Worm (Caenorhabditis elegans) whole organism, young adult: ENCODE data around the gene ZC53.2.

Source experiments
- B0035.1 ChIP-seq: sonication (generic microtip); optimal IDR thresholded peaks from 2 replicates; lab custom pipeline; 2016; ENCODE audit warnings: missing genetic modification characterization, mild to moderate bottlenecking, missing compliant biosample characterization, missing genotype, missing genetic modification reagents
- B0261.1 ChIP-seq: sonication (generic microtip); optimal IDR thresholded peaks from 2 replicates; lab custom pipeline; 2016; ENCODE audit warnings: mild to moderate bottlenecking, missing genetic modification characterization, moderate library complexity, missing compliant biosample characterization
- C17E4.6 ChIP-seq: fragments of 200-800 bp; sonication (Bioruptor generic); IDR thresholded peaks from 2 replicates; pipeline ENCODE4 v1.3.6; 2022; ENCODE audit warnings: missing genetic modification reagents, missing genetic modification characterization, missing compliant biosample characterization
- F22D6.2 ChIP-seq: sonication (generic microtip); optimal IDR thresholded peaks from 2 replicates; lab custom pipeline; 2016; ENCODE audit warnings: mild to moderate bottlenecking, missing genetic modification characterization, missing compliant biosample characterization
- F23B12.7 ChIP-seq: sonication (generic microtip); optimal IDR thresholded peaks from 2 replicates; lab custom pipeline; 2017; ENCODE audit warnings: missing genetic modification characterization, mild to moderate bottlenecking, missing compliant biosample characterization, antibody characterized with exemption, moderate library complexity; ENCODE audit not compliant: insufficient read depth
- F39B2.1 ChIP-seq: fragments of 200-800 bp; sonication (Bioruptor generic); IDR thresholded peaks from 2 replicates; pipeline ENCODE4 v1.3.6; 2022; ENCODE audit warnings: missing genetic modification reagents, missing genetic modification characterization, missing compliant biosample characterization
- F52B5.7 ChIP-seq: sonication (generic microtip); optimal IDR thresholded peaks from 2 replicates; lab custom pipeline; 2016; ENCODE audit warnings: mild to moderate bottlenecking, missing genetic modification characterization, missing compliant biosample characterization
- F55B11.4 ChIP-seq: sonication (generic microtip); optimal IDR thresholded peaks from 2 replicates; lab custom pipeline; 2016; ENCODE audit warnings: missing compliant biosample characterization, missing genetic modification characterization, borderline replicate concordance; ENCODE audit not compliant: insufficient read depth
- K12H6.12 ChIP-seq: fragments of 200-800 bp; sonication (Bioruptor generic); optimal IDR thresholded peaks from 2 replicates; lab custom pipeline; 2018; ENCODE audit warnings: mild to moderate bottlenecking, missing genetic modification characterization, missing compliant biosample characterization
- Y53F4B.3 ChIP-seq: fragments of 200-800 bp; sonication (Bioruptor generic); IDR thresholded peaks from 2 replicates; pipeline ENCODE4 v1.3.6; 2022; ENCODE audit warnings: missing genetic modification reagents, missing genetic modification characterization, missing compliant biosample characterization
- Y56A3A.18 ChIP-seq: fragments of 200-800 bp; sonication (Bioruptor generic); IDR thresholded peaks from 2 replicates; pipeline ENCODE4 v1.3.6; 2022; ENCODE audit warnings: missing genetic modification reagents, missing genetic modification characterization, missing compliant biosample characterization
- Y67H2A.10 ChIP-seq: fragments of 200-800 bp; sonication (Bioruptor generic); conservative IDR thresholded peaks from 2 replicates; pipeline ENCODE4 v1.3.6; 2022; ENCODE audit warnings: missing genetic modification reagents, missing genetic modification characterization, missing compliant biosample characterization
- ama-1 ChIP-seq, 3 experiments: fragments of 150-350 bp in 1 of 3; sonication (generic microtip) in 2 of 3; optimal IDR thresholded peaks; 2 replicates each; lab custom pipeline; 2014 to 2018; ENCODE audit warnings: missing biosample characterization in 2 of 3, missing genetic modification characterization in 2 of 3, missing genetic modification reagents in 2 of 3
- atf-7 ChIP-seq: sonication (generic microtip); optimal IDR thresholded peaks from 2 replicates; lab custom pipeline; 2017; ENCODE audit warnings: mild to moderate bottlenecking, missing genetic modification characterization, missing compliant biosample characterization
- attf-5 ChIP-seq: fragments of 200-800 bp; sonication (Bioruptor generic); optimal IDR thresholded peaks from 2 replicates; lab custom pipeline; 2018; ENCODE audit warnings: mild to moderate bottlenecking, missing genetic modification characterization, missing compliant biosample characterization
- bed-1 ChIP-seq: fragments of 200-800 bp; sonication (Bioruptor generic); IDR thresholded peaks from 2 replicates; pipeline ENCODE4 v1.3.6; 2022; ENCODE audit warnings: missing genetic modification reagents, missing genetic modification characterization, missing compliant biosample characterization
- ccch-3 ChIP-seq: fragments of 200-800 bp; sonication (Bioruptor generic); optimal IDR thresholded peaks from 2 replicates; lab custom pipeline; 2018; ENCODE audit warnings: mild to moderate bottlenecking, missing genetic modification characterization, missing compliant biosample characterization
- cebp-2 ChIP-seq: fragments of 200-800 bp; sonication (Bioruptor generic); IDR thresholded peaks from 2 replicates; pipeline ENCODE4 v1.3.6; 2022; ENCODE audit warnings: missing genetic modification characterization, missing compliant biosample characterization
- ceh-100 ChIP-seq: fragments of 200-800 bp; sonication (Bioruptor generic); IDR thresholded peaks from 2 replicates; pipeline ENCODE4 v1.3.6; 2022; ENCODE audit warnings: missing genetic modification reagents, missing genetic modification characterization, missing compliant biosample characterization
- ceh-91 ChIP-seq: fragments of 200-800 bp; sonication (Bioruptor generic); IDR thresholded peaks from 2 replicates; pipeline ENCODE4 v1.3.6; 2022; ENCODE audit warnings: missing genetic modification reagents, missing genetic modification characterization, missing compliant biosample characterization
- chd-7 ChIP-seq: sonication (generic microtip); optimal IDR thresholded peaks from 2 replicates; lab custom pipeline; 2016; ENCODE audit warnings: mild to moderate bottlenecking, missing genetic modification characterization, moderate library complexity, missing compliant biosample characterization
- die-1 ChIP-seq: sonication (generic microtip); optimal IDR thresholded peaks from 2 replicates; lab custom pipeline; 2016; ENCODE audit warnings: missing genotype, mild to moderate bottlenecking, missing genetic modification characterization, missing compliant biosample characterization
- gei-17 ChIP-seq: fragments of 200-800 bp; sonication (Bioruptor generic); optimal IDR thresholded peaks from 2 replicates; lab custom pipeline; 2018; ENCODE audit warnings: mild to moderate bottlenecking, missing genetic modification characterization, missing compliant biosample characterization
- him-1 ChIP-seq: sonication (generic microtip); optimal IDR thresholded peaks from 2 replicates; lab custom pipeline; 2016; ENCODE audit warnings: missing genotype, missing genetic modification reagents, missing genetic modification characterization, missing compliant biosample characterization
- hmg-20 ChIP-seq: fragments of 200-800 bp; sonication (Bioruptor generic); IDR thresholded peaks from 2 replicates; pipeline ENCODE4 v1.3.6; 2022; ENCODE audit warnings: missing genetic modification reagents, missing genetic modification characterization, missing compliant biosample characterization
- hrde-1 ChIP-seq: sonication (generic microtip); optimal IDR thresholded peaks from 2 replicates; lab custom pipeline; 2016; ENCODE audit warnings: missing genetic modification characterization, mild to moderate bottlenecking, missing compliant biosample characterization, moderate library complexity, missing genotype, missing genetic modification reagents, borderline replicate concordance
- lag-1 ChIP-seq: fragments of 200-800 bp; sonication (Bioruptor generic); IDR thresholded peaks from 2 replicates; pipeline ENCODE4 v1.3.6; 2022; ENCODE audit warnings: missing genetic modification reagents, missing genetic modification characterization, missing compliant biosample characterization
- let-526 ChIP-seq: fragments of 200-800 bp; sonication (Bioruptor generic); IDR thresholded peaks from 2 replicates; pipeline ENCODE4 v1.3.6; 2022; ENCODE audit warnings: missing genetic modification reagents, missing genetic modification characterization, missing compliant biosample characterization
- let-607 ChIP-seq, 2 experiments: fragments of 200-800 bp in 1 of 2; sonication (Bioruptor generic) in 1 of 2; sonication (generic microtip) in 1 of 2; optimal IDR thresholded peaks; 2 replicates each; lab custom pipeline; 2016 to 2018; ENCODE audit warnings: mild to moderate bottlenecking in 2 of 2, missing compliant biosample characterization in 2 of 2, missing genetic modification characterization in 2 of 2, moderate library complexity in 2 of 2, missing genotype in 1 of 2
- mes-4 ChIP-seq: sonication (generic microtip); optimal IDR thresholded peaks from 2 replicates; lab custom pipeline; 2016; ENCODE audit warnings: missing genotype, missing genetic modification characterization, missing compliant biosample characterization
- nhr-179 ChIP-seq: sonication (generic microtip); optimal IDR thresholded peaks from 2 replicates; lab custom pipeline; 2016; ENCODE audit warnings: mild to moderate bottlenecking, missing genetic modification characterization, missing compliant biosample characterization
- nhr-90 ChIP-seq: sonication (generic microtip); optimal IDR thresholded peaks from 2 replicates; lab custom pipeline; 2016; ENCODE audit warnings: missing genotype, mild to moderate bottlenecking, missing genetic modification characterization, missing compliant biosample characterization
- rcor-1 ChIP-seq: fragments of 200-800 bp; sonication (Bioruptor generic); IDR thresholded peaks from 2 replicates; pipeline ENCODE4 v1.3.6; 2022; ENCODE audit warnings: missing genetic modification reagents, missing genetic modification characterization, missing compliant biosample characterization
- rec-8 ChIP-seq, 2 experiments: sonication (generic microtip); optimal IDR thresholded peaks; 2 replicates each; lab custom pipeline; 2016; ENCODE audit warnings: mild to moderate bottlenecking in 2 of 2, missing genetic modification characterization in 2 of 2, missing genetic modification reagents in 2 of 2, missing genotype in 2 of 2, missing biosample characterization in 1 of 2, missing compliant biosample characterization in 1 of 2, moderate library complexity in 1 of 2
- snpc-1.1 ChIP-seq: sonication (generic microtip); optimal IDR thresholded peaks from 2 replicates; lab custom pipeline; 2017; ENCODE audit warnings: missing genetic modification characterization, mild to moderate bottlenecking, missing compliant biosample characterization, antibody characterized with exemption, moderate library complexity, missing genotype, missing genetic modification reagents; ENCODE audit not compliant: insufficient read depth
- snpc-3.4 ChIP-seq: sonication (generic microtip); optimal IDR thresholded peaks from 2 replicates; lab custom pipeline; 2017; ENCODE audit warnings: missing genetic modification characterization, mild to moderate bottlenecking, missing compliant biosample characterization, antibody characterized with exemption, moderate library complexity, missing genotype, missing genetic modification reagents
- snpc-4 ChIP-seq, 5 experiments: fragments of 150-350 bp in 1 of 5; sonication (generic microtip) in 4 of 5; optimal IDR thresholded peaks; 2 replicates each; lab custom pipeline; 2014 to 2018; ENCODE audit warnings: missing genetic modification characterization in 5 of 5, missing biosample characterization in 3 of 5, antibody characterized with exemption in 2 of 5, mild to moderate bottlenecking in 2 of 5, missing compliant biosample characterization in 2 of 5, missing genotype in 2 of 5, moderate library complexity in 2 of 5, missing genetic modification reagents in 1 of 5
- somi-1 ChIP-seq: fragments of 200-800 bp; sonication (Bioruptor generic); optimal IDR thresholded peaks from 2 replicates; lab custom pipeline; 2018; ENCODE audit warnings: mild to moderate bottlenecking, missing genetic modification characterization, missing compliant biosample characterization
- tbp1 ChIP-seq: fragments of 200-800 bp; sonication (Bioruptor generic); optimal IDR thresholded peaks from 2 replicates; lab custom pipeline; 2018; ENCODE audit warnings: mild to moderate bottlenecking, missing genetic modification characterization, missing compliant biosample characterization
- tbx-9 ChIP-seq: sonication (generic microtip); optimal IDR thresholded peaks from 2 replicates; lab custom pipeline; 2016; ENCODE audit warnings: borderline replicate concordance, missing genetic modification characterization, inconsistent platforms, missing compliant biosample characterization
- tlf-1 ChIP-seq: fragments of 200-800 bp; sonication (Bioruptor generic); optimal IDR thresholded peaks from 2 replicates; lab custom pipeline; 2018; ENCODE audit warnings: mild to moderate bottlenecking, missing genetic modification characterization, missing compliant biosample characterization
- xnd-1 ChIP-seq: sonication (generic microtip); optimal IDR thresholded peaks from 2 replicates; lab custom pipeline; 2016; ENCODE audit warnings: missing genotype, missing genetic modification reagents, missing genetic modification characterization, missing compliant biosample characterization
- zim-3 ChIP-seq: sonication (generic microtip); optimal IDR thresholded peaks from 2 replicates; lab custom pipeline; 2017; ENCODE audit warnings: mild to moderate bottlenecking, missing genetic modification characterization, moderate library complexity, missing compliant biosample characterization
- ztf-26 ChIP-seq: sonication (generic microtip); optimal IDR thresholded peaks from 2 replicates; lab custom pipeline; 2017; ENCODE audit warnings: missing genetic modification characterization, missing compliant biosample characterization
- ztf-3 ChIP-seq: fragments of 200-800 bp; sonication (Bioruptor generic); optimal IDR thresholded peaks from 2 replicates; lab custom pipeline; 2018; ENCODE audit warnings: mild to moderate bottlenecking, missing genetic modification characterization, missing compliant biosample characterization

Gene ZC53.2

DNA sequence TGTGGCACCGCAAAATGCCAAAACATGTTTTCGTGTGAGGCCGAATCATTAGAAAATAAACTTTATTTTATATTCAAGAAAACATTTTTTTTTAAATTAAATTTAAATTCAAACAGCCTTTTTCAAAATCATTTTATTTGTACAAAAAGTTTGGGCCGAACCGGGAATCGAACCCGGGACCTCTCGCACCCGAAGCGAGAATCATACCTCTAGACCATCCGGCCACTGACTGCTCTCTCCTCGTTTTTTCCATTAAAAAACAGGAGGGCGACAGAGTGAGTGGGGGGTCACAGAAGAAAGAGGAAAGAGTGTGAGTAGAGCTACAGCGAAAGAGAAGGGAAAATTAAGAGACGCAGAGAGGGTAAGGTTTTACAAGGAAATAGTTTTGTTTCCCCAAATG lies 43.4 kb downstream of the ZC53.2 start:
- TF ChIP-seq hrde-1 (tag; lab: Kevin White, UChicago) (peak; percentile 14), snpc-1.1 (tag; lab: Kevin White, UChicago) (peak; percentile 72), let-526 (peak; percentile 68; the same call in 1 of the 2 replicates), Y53F4B.3 (GFP tag; lab: Robert Waterston, UW) (0 out of 2 replicates have a peak, but pooled peaks have one; percentile 24), atf-7 (tag; lab: Kevin White, UChicago) (peak; percentile 59), ztf-26 (tag; lab: Kevin White, UChicago) (peak; percentile 56), chd-7 (peak; percentile 50), hmg-20 (peak; percentile 85), tlf-1 (GFP tag; lab: Kevin White, UChicago) (peak; percentile 36), snpc-4 (GFP tag; optimal IDR thresholded peaks at IDR 0.05; lab: Kevin White, UChicago) (peak; percentile 57), snpc-4 (tag; optimal IDR thresholded peaks at IDR 0.05; lab: Kevin White, UChicago) (peak in 1 of 4 experiments; percentile 67), attf-5 (GFP tag; lab: Kevin White, UChicago) (peak; percentile 41), F52B5.7 (tag; lab: Kevin White, UChicago) (peak; percentile 56), ama-1 (optimal IDR thresholded peaks at IDR 0.05; lab: Kevin White, UChicago) (no peak), ama-1 (GFP tag; optimal IDR thresholded peaks at IDR 0.05; lab: Kevin White, UChicago) (peak; percentile 38 to 55), snpc-3.4 (tag; lab: Kevin White, UChicago) (peak; percentile 67), tbp1 (peak; percentile 93), zim-3 (tag; lab: Kevin White, UChicago) (no peak), gei-17 (peak; percentile 82), C17E4.6 (GFP tag; lab: Robert Waterston, UW) (no peak), ccch-3 (peak; percentile 38), F23B12.7 (tag; lab: Kevin White, UChicago) (peak; percentile 57), Y56A3A.18 (GFP tag; lab: Robert Waterston, UW) (peak; percentile 93), die-1 (tag; lab: Kevin White, UChicago) (peak; percentile 83), F39B2.1 (no peak), tbx-9 (no peak), B0035.1 (peak; percentile 72), bed-1 (GFP tag; lab: Robert Waterston, UW) (no peak), ceh-91 (no peak), nhr-90 (peak; percentile 82), xnd-1 (tag; lab: Kevin White, UChicago) (no peak), ceh-100 (GFP tag; lab: Robert Waterston, UW) (peak; percentile 48), ztf-3 (peak; percentile 23), him-1 (peak; percentile 92), F55B11.4 (no peak), mes-4 (tag; lab: Kevin White, UChicago) (peak; percentile 37), cebp-2 (peak; percentile 80; the same call in 1 of the 2 replicates), somi-1 (GFP tag; lab: Kevin White, UChicago) (peak; percentile 62), B0261.1 (tag; lab: Kevin White, UChicago) (peak; percentile 95), rec-8 (tag; optimal IDR thresholded peaks at IDR 0.05; lab: Kevin White, UChicago) (peak; percentile 66 to 72), lag-1 (0 out of 2 replicates have a peak, but pooled peaks have one; percentile 51), rcor-1 (GFP tag; lab: Robert Waterston, UW) (peak; percentile 65), let-607 (tag; optimal IDR thresholded peaks at IDR 0.05; lab: Kevin White, UChicago) (peak in 1 of 2 experiments; percentile 9), F22D6.2 (tag; lab: Kevin White, UChicago) (peak; percentile 1), Y67H2A.10 (0 out of 2 replicates have a peak, but pooled peaks have one; percentile 41), nhr-179 (peak; percentile 6), K12H6.12 (tag; lab: Kevin White, UChicago) (peak; percentile 52)
